Fruit fly (Drosophila melanogaster) whole organism: ENCODE results near the gene Ugt302E1.

ENCODE experiments used
- pan ChIP-seq: fragments of >200 bp; optimal IDR thresholded peaks from 2 replicates; lab custom pipeline; 2017
- psq ChIP-seq: fragments of >200 bp; optimal IDR thresholded peaks from 2 replicates; lab custom pipeline; 2017

The Ugt302E1 gene

DNA sequence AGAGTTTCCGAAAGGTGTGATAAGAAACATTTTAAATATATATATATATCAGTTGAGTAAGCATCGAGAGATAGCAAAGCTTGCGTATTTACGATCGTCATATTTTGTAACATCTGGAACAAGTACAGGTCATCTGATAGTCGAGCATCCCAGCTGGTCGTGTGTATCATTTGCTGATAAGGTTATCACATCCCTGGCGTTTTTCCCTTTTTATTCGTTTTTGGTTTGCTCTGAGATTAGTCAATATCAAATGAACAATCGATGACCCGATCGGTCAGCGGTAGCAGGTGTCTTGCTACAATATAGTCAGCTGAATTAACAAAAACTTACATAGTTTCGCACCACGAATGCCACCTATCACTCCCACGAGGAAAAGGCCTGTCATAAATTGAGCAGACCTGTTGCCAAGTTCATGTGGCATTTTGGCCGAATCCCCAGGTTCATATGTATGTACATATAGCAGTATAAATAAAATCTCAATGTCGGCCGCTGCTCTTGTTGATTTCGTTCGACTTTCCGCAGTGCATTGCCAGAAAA is 46.5 kb downstream of the Ugt302E1 start:
- TF ChIP-seq pan (lab: Kevin White, UChicago) = peak; percentile 88
- TF ChIP-seq psq (lab: Kevin White, UChicago) = no peak
